Worm (Caenorhabditis elegans): ENCODE measurements around the gene nhr-94.

Gene nhr-94

DNA sequence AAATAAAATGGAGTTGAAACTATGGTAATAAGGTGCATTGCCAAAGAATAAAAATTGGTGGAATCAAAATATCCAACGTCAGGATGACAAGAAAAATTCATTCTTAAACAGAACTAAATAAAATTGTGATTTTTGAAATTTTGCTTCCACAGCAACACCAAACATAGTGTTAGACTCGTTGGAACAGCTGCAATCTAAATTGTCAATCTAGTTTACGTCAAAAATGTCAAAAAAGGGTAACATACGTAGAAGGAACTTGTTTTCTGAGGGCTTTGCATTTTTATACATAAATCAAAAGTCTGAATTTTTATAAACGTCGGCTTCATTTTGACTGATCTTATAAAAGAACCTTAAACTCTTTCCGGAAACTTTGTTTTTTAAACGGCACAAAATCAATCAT is 32.6 kb downstream of the nhr-94 start, which contains the start of gene srh-200:
Gene srh-200, minus strand, starts transcription at position 101 of the 400 bp plus-strand sequence.
- TF ChIP-seq fos-1 (tag; optimal IDR thresholded peaks at IDR 0.05) (no peak), nhr-85 (tag) (peak; percentile 10)

DNA sequence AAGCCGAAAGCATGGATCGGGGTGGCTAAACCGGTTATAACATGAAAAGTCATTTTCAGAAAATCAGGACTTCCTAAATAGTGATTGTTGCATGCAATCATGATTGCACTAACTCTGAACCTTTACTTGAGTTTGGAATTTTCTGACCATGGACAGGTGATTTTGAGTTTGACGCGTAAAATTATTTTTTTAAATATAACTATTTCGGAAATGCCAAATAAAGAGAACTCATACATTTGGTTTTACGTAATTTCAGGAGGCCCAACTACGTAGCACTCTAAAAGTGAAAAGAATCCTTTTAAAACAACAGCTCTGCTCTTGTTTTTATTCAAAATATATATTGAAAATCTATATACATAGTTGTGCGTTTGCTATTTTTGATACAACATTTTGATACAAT is 34.4 kb downstream of the nhr-94 start, which contains the start of gene srh-234:
Gene srh-234, minus strand, starts transcription at position 101 of the 400 bp plus-strand sequence.
- TF ChIP-seq pag-3 (tag; optimal IDR thresholded peaks at IDR 0.05; ENCODE audit: borderline replicate concordance, insufficient read depth), result no peak
- no peak for TF ChIP-seq egl-27 (tag; optimal IDR thresholded peaks at IDR 0.05)
- TF ChIP-seq sptf-1 (tag; optimal IDR thresholded peaks at IDR 0.05), result no peak
- no peak for TF ChIP-seq nhr-47 (tag; optimal IDR thresholded peaks at IDR 0.05)
- TF ChIP-seq hlh-17 (GFP tag; optimal IDR thresholded peaks at IDR 0.05; ENCODE audit: borderline replicate concordance), result no peak
- no peak for TF ChIP-seq ceh-63 (GFP tag; optimal IDR thresholded peaks at IDR 0.05)
- TF ChIP-seq mep-1 (tag; optimal IDR thresholded peaks at IDR 0.05), result no peak
- no peak for TF ChIP-seq hpl-2 (GFP tag; optimal IDR thresholded peaks at IDR 0.05)
- no peak for TF ChIP-seq nhr-85 (tag)
- no peak for TF ChIP-seq lin-13 (GFP tag; optimal IDR thresholded peaks at IDR 0.05)
- no peak for TF ChIP-seq nhr-12 (tag; optimal IDR thresholded peaks at IDR 0.05)
- no peak for TF ChIP-seq nhr-76 (tag; optimal IDR thresholded peaks at IDR 0.05)
- no peak for TF ChIP-seq nhr-77 (tag; optimal IDR thresholded peaks at IDR 0.05)
- TF ChIP-seq pax-3 (tag; optimal IDR thresholded peaks at IDR 0.05), result no peak

DNA sequence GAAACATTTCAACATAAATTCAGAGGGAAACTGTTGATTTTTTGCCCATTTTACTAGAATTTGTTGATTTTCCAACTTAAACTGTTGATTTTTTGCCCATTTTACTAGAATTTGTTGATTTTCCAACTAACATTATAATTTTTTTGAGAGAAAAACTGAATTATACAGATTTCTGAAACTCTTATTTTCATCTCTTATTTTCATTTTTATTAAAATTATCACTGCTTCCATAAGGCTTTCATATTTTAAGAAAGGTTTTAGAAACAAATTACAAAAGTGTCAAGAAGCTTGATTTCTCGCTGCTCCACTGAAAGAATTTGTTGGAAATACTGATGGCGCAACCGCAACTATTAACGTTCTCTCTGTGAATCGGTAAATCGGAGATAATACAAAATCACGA is 36.2 kb downstream of the nhr-94 start:
- no peak for TF ChIP-seq fos-1 (tag; optimal IDR thresholded peaks at IDR 0.05)

DNA sequence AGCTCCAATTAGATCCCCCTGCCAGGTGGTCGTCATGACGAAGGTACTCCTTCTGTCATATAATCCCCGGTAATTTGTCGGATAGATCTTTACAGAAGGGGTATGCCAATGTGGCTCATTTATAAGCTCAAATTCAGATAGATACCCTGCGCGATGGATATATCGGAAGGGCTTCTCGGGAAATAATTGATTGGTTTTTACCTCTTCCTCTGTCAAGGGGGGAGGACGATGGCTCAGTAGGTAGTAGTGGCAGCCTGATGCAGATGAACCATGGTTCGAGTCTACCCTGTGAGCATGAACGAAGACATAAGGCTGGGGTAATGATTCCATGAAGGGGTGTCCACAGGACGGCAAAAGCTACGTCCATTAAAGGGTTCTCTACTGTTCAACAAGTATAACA is 39.0 kb downstream of the nhr-94 start:
- TF ChIP-seq C34B4.2 (tag; optimal IDR thresholded peaks at IDR 0.05), result no peak
- no peak for TF ChIP-seq efl-1 (optimal IDR thresholded peaks at IDR 0.05)
- peak in 1 of 2 experiments; percentile 57 for TF ChIP-seq efl-1 (GFP tag; optimal IDR thresholded peaks at IDR 0.05 in 1 of 2)

DNA sequence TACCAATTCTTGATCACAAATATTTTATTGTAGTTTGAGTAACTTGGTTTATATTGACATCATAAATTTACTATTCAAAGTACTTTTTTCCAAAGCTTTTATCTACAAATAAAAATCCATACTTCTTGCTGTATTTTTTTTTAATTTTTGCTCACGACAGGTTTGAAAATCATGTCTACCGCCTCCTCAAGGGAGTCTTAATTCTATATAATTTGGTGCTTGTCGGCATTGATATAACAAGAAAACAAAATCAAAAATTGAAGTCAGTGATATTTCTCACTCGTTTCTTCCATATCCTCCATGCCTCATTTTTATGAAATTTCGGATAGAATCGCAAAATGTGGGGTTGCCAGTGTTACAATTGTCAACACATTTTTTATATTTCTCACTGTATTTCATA is 40.7 kb downstream of the nhr-94 start, which contains the start of gene str-47:
Gene str-47, plus strand, starts transcription at position 301 of the 400 bp plus-strand sequence.
- no peak for TF ChIP-seq tlp-1 (tag; optimal IDR thresholded peaks at IDR 0.05)
- no peak for TF ChIP-seq fkh-4 (tag; optimal IDR thresholded peaks at IDR 0.05; ENCODE audit: borderline replicate concordance)
- no peak for TF ChIP-seq swsn-7 (tag; optimal IDR thresholded peaks at IDR 0.05)
- no peak for TF ChIP-seq nhr-76 (tag; optimal IDR thresholded peaks at IDR 0.05)
- no peak for TF ChIP-seq nhr-85 (tag)
- TF ChIP-seq mep-1 (tag; optimal IDR thresholded peaks at IDR 0.05), result no peak

DNA sequence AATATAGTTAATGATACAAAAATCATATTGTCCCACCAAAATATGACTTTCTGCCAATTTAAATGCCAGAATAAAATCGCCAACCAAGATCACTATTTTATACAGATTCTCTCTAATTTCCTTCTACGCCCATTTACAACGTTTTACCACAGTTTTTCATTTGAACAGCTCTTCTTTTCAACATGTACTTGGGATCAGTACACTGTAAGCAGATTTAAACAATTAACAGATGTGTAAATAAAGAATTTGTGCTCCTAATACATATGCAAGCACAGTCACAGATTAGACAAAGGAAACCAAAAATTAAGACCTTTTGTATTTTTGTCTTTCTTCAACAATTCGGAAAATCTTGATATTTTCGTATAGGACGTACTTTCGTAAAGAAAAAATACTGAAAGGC is 42.7 kb downstream of the nhr-94 start, which contains the start of gene F07C4.11:
Gene F07C4.11, minus strand, starts transcription at position 101 of the 400 bp plus-strand sequence.
- no peak for TF ChIP-seq fos-1 (tag; optimal IDR thresholded peaks at IDR 0.05)
- no peak for TF ChIP-seq dpl-1 (GFP tag; optimal IDR thresholded peaks at IDR 0.05)
- no peak for TF ChIP-seq F16B12.6 (tag; optimal IDR thresholded peaks at IDR 0.05)
- TF ChIP-seq egl-27 (tag; optimal IDR thresholded peaks at IDR 0.05), result no peak
- no peak for TF ChIP-seq tlp-1 (tag; optimal IDR thresholded peaks at IDR 0.05)
- no peak for TF ChIP-seq C16A3.4 (tag; optimal IDR thresholded peaks at IDR 0.05)
- TF ChIP-seq fkh-10 (GFP tag; optimal IDR thresholded peaks at IDR 0.05), result no peak
- no peak for TF ChIP-seq fkh-4 (tag; optimal IDR thresholded peaks at IDR 0.05; ENCODE audit: borderline replicate concordance)
- TF ChIP-seq lin-15B (tag; optimal IDR thresholded peaks at IDR 0.05), result no peak

DNA sequence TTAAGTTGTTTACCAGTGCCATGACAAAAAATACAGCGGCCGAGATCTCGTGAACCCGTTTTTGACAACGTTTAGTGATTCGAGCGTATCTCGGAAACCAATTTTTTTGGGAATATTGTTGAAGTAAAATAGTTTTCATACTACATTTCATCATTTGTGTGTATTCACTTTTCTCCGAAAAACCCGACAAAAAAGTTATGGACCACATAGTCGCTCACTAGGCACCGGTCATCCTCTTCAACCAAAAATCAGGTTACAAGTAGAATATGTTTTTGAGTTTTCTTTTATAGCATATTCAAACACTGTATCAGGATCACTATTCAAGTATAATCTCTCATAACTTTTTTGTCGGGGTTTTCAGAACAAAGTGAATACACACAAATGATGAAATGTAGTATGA is 44.4 kb downstream of the nhr-94 start:
- TF ChIP-seq blmp-1 (tag; optimal IDR thresholded peaks at IDR 0.05) (no peak), ces-1 (GFP tag; optimal IDR thresholded peaks at IDR 0.05) (no peak), ceh-82 (tag; optimal IDR thresholded peaks at IDR 0.05) (no peak), nhr-77 (tag; optimal IDR thresholded peaks at IDR 0.05) (no peak), sup-37 (GFP tag; optimal IDR thresholded peaks at IDR 0.05) (no peak), elt-2 (tag; optimal IDR thresholded peaks at IDR 0.05) (no peak), grh-1 (GFP tag; IDR thresholded peaks at IDR 0.05) (no peak), nhr-237 (tag; optimal IDR thresholded peaks at IDR 0.05) (no peak), ets-5 (GFP tag; IDR thresholded peaks at IDR 0.05) (no peak), lin-39 (tag; optimal IDR thresholded peaks at IDR 0.05) (no peak), sox-4 (tag; optimal IDR thresholded peaks at IDR 0.05) (no peak), elt-3 (tag; optimal IDR thresholded peaks at IDR 0.05) (no peak), ceh-8 (GFP tag; optimal IDR thresholded peaks at IDR 0.05) (no peak), nhr-90 (tag; optimal IDR thresholded peaks at IDR 0.05; ENCODE audit: poor library complexity) (no peak), fkh-8 (tag; optimal IDR thresholded peaks at IDR 0.05) (no peak), isw-1 (GFP tag; IDR thresholded peaks at IDR 0.05) (no peak), fkh-4 (tag; optimal IDR thresholded peaks at IDR 0.05; ENCODE audit: borderline replicate concordance) (no peak)
